Worm (Caenorhabditis elegans) whole organism, L1 larva: ENCODE data around the gene Y97E10AR.6.

Experiments used
- C04F5.9 ChIP-seq: sonication (generic microtip); optimal IDR thresholded peaks from 2 replicates; lab custom pipeline; 2016; ENCODE audit warnings: missing genetic modification characterization, missing compliant biosample characterization
- Y116A8C.19 ChIP-seq: sonication (generic microtip); optimal IDR thresholded peaks from 2 replicates; lab custom pipeline; 2016; ENCODE audit warnings: missing compliant biosample characterization, missing genetic modification characterization, borderline replicate concordance
- aha-1 ChIP-seq: fragments of 150-350 bp; optimal IDR thresholded peaks from 2 replicates; lab custom pipeline; 2014; ENCODE audit warnings: missing biosample characterization, missing genetic modification characterization
- ama-1 ChIP-seq: fragments of 150-350 bp; optimal IDR thresholded peaks from 2 replicates; lab custom pipeline; 2014
- blmp-1 ChIP-seq: fragments of 150-350 bp; optimal IDR thresholded peaks from 2 replicates; lab custom pipeline; 2014; ENCODE audit warnings: missing biosample characterization, missing genetic modification characterization
- ceh-8 ChIP-seq: fragments of 200-800 bp; sonication (Bioruptor generic); optimal IDR thresholded peaks from 2 replicates; lab custom pipeline; 2018; ENCODE audit warnings: mild to moderate bottlenecking, missing genetic modification characterization, moderate library complexity, missing compliant biosample characterization
- ceh-82 ChIP-seq, 3 experiments: fragments of 150-350 bp in 1 of 3; sonication (generic microtip) in 2 of 3; optimal IDR thresholded peaks; 2 replicates each; lab custom pipeline; 2014 to 2017; ENCODE audit warnings: missing biosample characterization in 3 of 3, missing genetic modification characterization in 3 of 3
- ceh-88 ChIP-seq: fragments of 200-800 bp; sonication (Bioruptor generic); IDR thresholded peaks from 2 replicates; pipeline ENCODE4 v1.3.6; 2022; ENCODE audit warnings: missing genetic modification characterization, missing compliant biosample characterization
- ceh-90 ChIP-seq: sonication (generic microtip); optimal IDR thresholded peaks from 2 replicates; lab custom pipeline; 2016; ENCODE audit warnings: missing genetic modification characterization, missing compliant biosample characterization
- dsc-1 ChIP-seq: sonication (generic microtip); optimal IDR thresholded peaks from 2 replicates; lab custom pipeline; 2016; ENCODE audit warnings: mild to moderate bottlenecking, missing genetic modification characterization, missing compliant biosample characterization
- efl-1 ChIP-seq, 4 experiments: fragments of 150-350 bp; optimal IDR thresholded peaks in 3 of 4; peaks in 1 of 4; 1 replicate in 1 of 4; 2 replicates in 3 of 4; lab custom pipeline; 2014; ENCODE audit warnings: missing biosample characterization in 2 of 4, missing genetic modification characterization in 2 of 4, missing genetic modification reagents in 2 of 4
- efl-3 ChIP-seq: fragments of 200-800 bp; sonication (Bioruptor generic); optimal IDR thresholded peaks from 2 replicates; lab custom pipeline; 2018; ENCODE audit warnings: mild to moderate bottlenecking, missing genetic modification characterization, missing compliant biosample characterization
- elt-3 ChIP-seq, 6 experiments: fragments of 150-350 bp in 1 of 6; sonication (generic microtip); optimal IDR thresholded peaks; 2 replicates each; lab custom pipeline; 2017 to 2018; ENCODE audit warnings: missing biosample characterization in 6 of 6, missing genetic modification characterization in 6 of 6, inconsistent platforms in 1 of 6
- fkh-10 ChIP-seq: sonication (generic microtip); optimal IDR thresholded peaks from 2 replicates; lab custom pipeline; 2017; ENCODE audit warnings: missing biosample characterization, missing genetic modification reagents, missing genetic modification characterization
- fos-1 ChIP-seq: fragments of 150-350 bp; optimal IDR thresholded peaks from 2 replicates; lab custom pipeline; 2014; ENCODE audit warnings: missing biosample characterization, missing genetic modification characterization
- grh-1 ChIP-seq: fragments of 200-800 bp; sonication (Bioruptor generic); IDR thresholded peaks from 2 replicates; pipeline ENCODE4 v1.3.6; 2022; ENCODE audit warnings: missing genetic modification reagents, missing genetic modification characterization, missing compliant biosample characterization
- hlh-17 ChIP-seq: fragments of 200-800 bp; sonication (Bioruptor generic); optimal IDR thresholded peaks from 2 replicates; lab custom pipeline; 2018; ENCODE audit warnings: missing genetic modification characterization, mild to moderate bottlenecking, missing compliant biosample characterization, moderate library complexity, borderline replicate concordance
- hlh-4 ChIP-seq: sonication (generic microtip); optimal IDR thresholded peaks from 2 replicates; lab custom pipeline; 2016; ENCODE audit warnings: mild to moderate bottlenecking, missing genetic modification characterization, missing compliant biosample characterization
- jun-1 ChIP-seq: fragments of 150-350 bp; optimal IDR thresholded peaks from 2 replicates; lab custom pipeline; 2014; ENCODE audit warnings: missing biosample characterization, missing genetic modification reagents, missing genetic modification characterization
- lin-15B ChIP-seq: fragments of 150-350 bp; sonication (generic microtip); optimal IDR thresholded peaks from 3 replicates; lab custom pipeline; 2014; ENCODE audit warnings: missing biosample characterization, missing genetic modification characterization
- lin-39 ChIP-seq: fragments of 150-350 bp; optimal IDR thresholded peaks from 2 replicates; lab custom pipeline; 2014; ENCODE audit warnings: missing biosample characterization, missing genetic modification reagents, missing genetic modification characterization
- lsy-2 ChIP-seq, 2 experiments: fragments of 150-350 bp; optimal IDR thresholded peaks; 2 replicates each; lab custom pipeline; 2014; ENCODE audit warnings: missing biosample characterization in 2 of 2, missing genetic modification characterization in 2 of 2
- mdl-1 ChIP-seq, 2 experiments: fragments of 150-350 bp; optimal IDR thresholded peaks; 2 replicates each; lab custom pipeline; 2014 to 2017; ENCODE audit warnings: missing biosample characterization in 2 of 2, missing genetic modification characterization in 2 of 2, inconsistent platforms in 1 of 2
- mep-1 ChIP-seq: fragments of 150-350 bp; optimal IDR thresholded peaks from 2 replicates; lab custom pipeline; 2014; ENCODE audit warnings: missing biosample characterization, missing genetic modification characterization
- nhr-12 ChIP-seq: sonication (generic microtip); optimal IDR thresholded peaks from 2 replicates; lab custom pipeline; 2017; ENCODE audit warnings: missing biosample characterization, missing genetic modification characterization
- nhr-71 ChIP-seq: sonication (generic microtip); optimal IDR thresholded peaks from 2 replicates; lab custom pipeline; 2016; ENCODE audit warnings: mild to moderate bottlenecking, missing genetic modification characterization, moderate library complexity, missing compliant biosample characterization
- nhr-85 ChIP-seq: sonication (generic microtip); peaks from one replicate; lab custom pipeline; 2016; ENCODE audit warnings: missing genetic modification characterization, inconsistent platforms, missing compliant biosample characterization
- pqm-1 ChIP-seq: sonication (generic microtip); optimal IDR thresholded peaks from 3 replicates; lab custom pipeline; 2017; ENCODE audit warnings: missing biosample characterization, missing genetic modification characterization
- rnt-1 ChIP-seq: sonication (generic microtip); optimal IDR thresholded peaks from 2 replicates; lab custom pipeline; 2016; ENCODE audit warnings: mild to moderate bottlenecking, missing genetic modification characterization, moderate library complexity, missing compliant biosample characterization
- sup-37 ChIP-seq: fragments of 200-800 bp; sonication (Bioruptor generic); optimal IDR thresholded peaks from 2 replicates; lab custom pipeline; 2018; ENCODE audit warnings: mild to moderate bottlenecking, missing genetic modification characterization, missing compliant biosample characterization
- unc-86 ChIP-seq: sonication (generic microtip); optimal IDR thresholded peaks from 2 replicates; lab custom pipeline; 2016; ENCODE audit warnings: missing genetic modification characterization, missing compliant biosample characterization
- xbp-1 ChIP-seq: sonication (generic microtip); optimal IDR thresholded peaks from 2 replicates; lab custom pipeline; 2016; ENCODE audit warnings: missing genetic modification characterization, missing compliant biosample characterization
- zag-1 ChIP-seq: fragments of 150-350 bp; optimal IDR thresholded peaks from 2 replicates; lab custom pipeline; 2014; ENCODE audit warnings: missing biosample characterization, missing genetic modification characterization
- zip-4 ChIP-seq: fragments of 200-800 bp; sonication (Bioruptor generic); optimal IDR thresholded peaks from 2 replicates; lab custom pipeline; 2018; ENCODE audit warnings: mild to moderate bottlenecking, missing genetic modification characterization, moderate library complexity, missing compliant biosample characterization
- ztf-11 ChIP-seq, 2 experiments: sonication (generic microtip); optimal IDR thresholded peaks; 2 replicates each; lab custom pipeline; 2016 to 2017; ENCODE audit warnings: missing genetic modification characterization in 2 of 2, missing biosample characterization in 1 of 2, missing compliant biosample characterization in 1 of 2

Gene Y97E10AR.6

ce11 chrV:8058359-8058758 lies 44.6 kb upstream of the Y97E10AR.6 start, which contains the start of gene str-138:
Gene str-138 (plus strand): TSS chrV:8058659.
- TF ChIP-seq ztf-11 (tag; optimal IDR thresholded peaks at IDR 0.05; lab: Kevin White, UChicago), result no peak
- TF ChIP-seq dsc-1 (tag; lab: Kevin White, UChicago), result no peak
- TF ChIP-seq rnt-1 (tag; lab: Kevin White, UChicago), result no peak
- TF ChIP-seq hlh-17, result no peak

ce11 chrV:8057771-8058170 lies 44.0 kb upstream of the Y97E10AR.6 start:
- 0 out of 2 replicates have a peak, but pooled peaks have one; percentile 14 for TF ChIP-seq grh-1 (GFP tag; lab: Robert Waterston, UW)

- TF ChIP-seq blmp-1 (peak; percentile 79), pqm-1 (tag; lab: Kevin White, UChicago) (no peak), ama-1 (no peak)
Measured at ce11 chrV:8055170-8055569, 41.4 kb upstream of the Y97E10AR.6 start.

- TF ChIP-seq C04F5.9 (tag; lab: Kevin White, UChicago) (no peak), Y116A8C.19 (tag; lab: Kevin White, UChicago) (no peak), ceh-88 (no peak), ceh-82 (tag; optimal IDR thresholded peaks at IDR 0.05; lab: Kevin White, UChicago) (no peak), ceh-90 (no peak), lin-39 (tag; lab: Kevin White, UChicago) (no peak), nhr-85 (tag; lab: Kevin White, UChicago) (peak; percentile 9), blmp-1 (peak; percentile 16), mep-1 (tag; lab: Kevin White, UChicago) (no peak), hlh-4 (no peak), efl-1 (optimal IDR thresholded peaks at IDR 0.05; lab: Kevin White, UChicago) (no peak), efl-1 (GFP tag; optimal IDR thresholded peaks at IDR 0.05 in 1 of 2; lab: Kevin White, UChicago) (no peak), nhr-12 (no peak), aha-1 (no peak)
Measured at ce11 chrV:8054130-8054529, 40.4 kb upstream of the Y97E10AR.6 start, which contains the start of gene ZC513.2. Gene ZC513.2 (plus strand): TSS chrV:8054430.

ce11 chrV:8051851-8052250 lies 38.1 kb upstream of the Y97E10AR.6 start, which contains the start of gene sth-1:
Gene sth-1 (plus strand): TSS chrV:8052151.
- no peak for TF ChIP-seq ceh-88
- TF ChIP-seq nhr-71 (tag; lab: Kevin White, UChicago), result no peak
- TF ChIP-seq zag-1 (tag; lab: Kevin White, UChicago), result no peak
- no peak for TF ChIP-seq fos-1
- no peak for TF ChIP-seq fkh-10
- TF ChIP-seq elt-3 (tag; optimal IDR thresholded peaks at IDR 0.05; lab: Kevin White, UChicago), result no peak
- TF ChIP-seq unc-86, result no peak
- no peak for TF ChIP-seq lsy-2 (tag; optimal IDR thresholded peaks at IDR 0.05; lab: Kevin White, UChicago)
- no peak for TF ChIP-seq mdl-1 (tag; optimal IDR thresholded peaks at IDR 0.05; lab: Kevin White, UChicago)
- no peak for TF ChIP-seq lin-15B (tag; lab: Kevin White, UChicago)
- TF ChIP-seq nhr-12, result no peak
- no peak for TF ChIP-seq efl-3

ce11 chrV:8050811-8051210 lies 37.1 kb upstream of the Y97E10AR.6 start, which contains the start of gene col-43:
Gene col-43 (minus strand): TSS chrV:8050911.
- TF ChIP-seq blmp-1 (peak; percentile 21), sup-37 (no peak)

ce11 chrV:8050059-8050677 lies 36.4 kb upstream of the Y97E10AR.6 start:
- no peak for TF ChIP-seq jun-1
- TF ChIP-seq zip-4, result no peak
- TF ChIP-seq ceh-8 (GFP tag; lab: Kevin White, UChicago), result peak; percentile 14
- no peak for TF ChIP-seq xbp-1 (tag; lab: Kevin White, UChicago)
- TF ChIP-seq blmp-1, result no peak
- TF ChIP-seq, all 84 proteins: peak for 1
